Fruit fly (Drosophila melanogaster) whole organism: Measurements from ENCODE around the gene CG13245.

Experiments
- CG8478 ChIP-seq: fragments of >200 bp; optimal IDR thresholded peaks from 2 replicates; lab custom pipeline; 2018; ENCODE audit warnings: inconsistent platforms
- Dll ChIP-seq: fragments of >200 bp; optimal IDR thresholded peaks from 2 replicates; lab custom pipeline; 2017
- EcR ChIP-seq, 2 experiments: fragments of >200 bp; optimal IDR thresholded peaks; 2 replicates each; lab custom pipeline; 2017; ENCODE audit warnings: missing biosample characterization in 2 of 2, missing genetic modification characterization in 2 of 2, missing genetic modification reagents in 2 of 2
- pan ChIP-seq: fragments of >200 bp; optimal IDR thresholded peaks from 2 replicates; lab custom pipeline; 2017
- psq ChIP-seq: fragments of >200 bp; optimal IDR thresholded peaks from 2 replicates; lab custom pipeline; 2017
- usp ChIP-seq: fragments of >200 bp; optimal IDR thresholded peaks from 2 replicates; lab custom pipeline; 2017; ENCODE audit warnings: missing biosample characterization, missing genetic modification characterization, mixed read lengths

The CG13245 gene

DNA sequence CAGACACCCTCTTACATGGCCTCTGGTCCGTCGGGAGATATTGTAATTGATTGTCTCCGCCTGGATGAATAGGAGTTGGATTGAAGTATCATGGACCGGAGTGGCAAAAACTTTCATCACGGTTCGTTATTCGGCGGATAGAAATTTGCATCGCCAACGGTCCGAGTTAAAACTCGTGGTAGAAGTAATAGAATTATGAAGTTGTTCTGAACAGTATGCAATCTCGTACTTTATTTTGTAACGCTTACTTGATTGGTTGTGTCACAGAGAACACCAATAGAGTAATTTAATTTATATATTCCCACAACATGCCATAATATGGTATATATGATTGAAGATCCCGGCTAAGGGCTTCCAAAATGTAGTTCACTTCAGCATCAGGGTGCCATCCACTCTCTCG lies at the start of gene CG13245, which contains the start of gene CG43816:
Gene CG13245 (plus strand): TSS at position 301 of the 400 bp plus-strand sequence.
Gene CG43816 (plus strand): TSS at position 301 of the 400 bp plus-strand sequence.
- no peak for TF ChIP-seq CG8478 (lab: Kevin White, UChicago)
- TF ChIP-seq pan, result no peak
- no peak for TF ChIP-seq Dll (lab: Kevin White, UChicago)
- TF ChIP-seq usp (GFP tag; lab: Kevin White, UChicago), result no peak
- TF ChIP-seq EcR (GFP tag; optimal IDR thresholded peaks at IDR 0.05; lab: Kevin White, UChicago), result no peak
- TF ChIP-seq psq (lab: Kevin White, UChicago), result no peak

DNA sequence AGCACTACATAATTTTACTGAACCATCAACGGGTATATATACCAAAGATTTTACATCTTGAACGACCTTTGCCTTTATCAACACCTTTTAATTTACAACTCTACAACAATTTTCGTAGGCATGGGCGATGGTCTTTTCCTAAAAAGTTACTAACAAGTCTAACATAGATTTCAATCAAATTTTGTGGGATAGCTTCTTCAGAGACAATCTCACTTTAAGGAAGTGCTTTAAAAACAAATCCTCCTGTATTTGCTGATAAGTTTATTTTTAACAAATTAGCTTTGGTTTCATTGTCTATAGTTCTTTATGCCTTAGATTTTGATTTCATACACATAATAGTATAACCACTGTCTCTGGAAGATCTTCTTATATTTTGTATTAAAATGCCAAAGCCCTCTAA lies 46.6 kb upstream of the CG13245 start, which contains the start of gene CG18063:
Gene CG18063 (plus strand): TSS at position 301 of the 400 bp plus-strand sequence.
- no peak for TF ChIP-seq pan
- TF ChIP-seq CG8478 (lab: Kevin White, UChicago), result no peak
- TF ChIP-seq EcR (GFP tag; optimal IDR thresholded peaks at IDR 0.05; lab: Kevin White, UChicago), result no peak
- TF ChIP-seq usp (GFP tag; lab: Kevin White, UChicago), result no peak
- TF ChIP-seq Dll (lab: Kevin White, UChicago), result no peak
- TF ChIP-seq psq (lab: Kevin White, UChicago), result no peak

DNA sequence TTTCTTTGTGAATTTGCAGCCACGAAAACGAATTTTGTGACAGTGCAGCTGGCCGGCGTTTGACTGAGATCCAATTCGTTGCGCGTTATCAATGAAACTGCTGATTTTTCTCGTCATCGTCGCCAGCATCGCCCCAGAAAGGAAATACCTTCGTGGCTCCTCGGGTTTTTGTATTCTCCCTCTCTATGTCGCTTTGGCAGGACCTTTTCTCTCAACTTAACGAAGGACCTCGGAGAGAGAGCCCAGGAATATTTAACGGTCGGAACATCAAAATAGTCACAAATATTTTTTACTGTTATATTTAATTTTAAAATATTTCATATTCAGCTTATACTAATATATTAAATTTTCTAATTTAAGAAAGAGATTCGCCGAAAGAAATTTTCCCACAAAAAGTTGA lies 41.8 kb upstream of the CG13245 start, which contains the start of gene beat-Ib:
Gene beat-Ib (minus strand): TSS at position 101 of the 400 bp plus-strand sequence.
- TF ChIP-seq Dll (lab: Kevin White, UChicago) (no peak), psq (lab: Kevin White, UChicago) (no peak), pan (no peak), usp (GFP tag; lab: Kevin White, UChicago) (no peak), EcR (GFP tag; optimal IDR thresholded peaks at IDR 0.05; lab: Kevin White, UChicago) (no peak), CG8478 (lab: Kevin White, UChicago) (no peak)

DNA sequence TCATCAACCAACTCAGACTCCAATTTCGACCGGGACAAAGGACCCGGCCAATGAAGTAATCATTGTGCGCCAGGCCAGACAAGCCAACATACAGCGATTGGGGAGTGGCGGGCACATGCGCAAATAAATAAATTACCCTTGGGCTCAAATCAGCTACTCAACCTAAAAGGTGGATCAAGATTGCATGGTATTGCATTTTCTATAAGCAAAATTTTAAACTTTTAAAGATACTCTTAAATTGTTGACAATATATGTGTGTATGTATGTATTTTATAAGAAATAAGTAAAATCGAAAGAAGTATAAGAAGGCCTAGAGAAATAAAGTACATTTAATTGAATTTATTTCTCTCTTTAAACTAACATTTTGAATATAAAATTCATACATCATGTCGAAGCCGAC lies 24.9 kb upstream of the CG13245 start, which contains the start of gene CG10839:
Gene CG10839 (plus strand): TSS at position 301 of the 400 bp plus-strand sequence.
- no peak for TF ChIP-seq psq (lab: Kevin White, UChicago)
- no peak for TF ChIP-seq CG8478 (lab: Kevin White, UChicago)
- TF ChIP-seq usp (GFP tag; lab: Kevin White, UChicago), result no peak
- TF ChIP-seq pan, result no peak
- no peak for TF ChIP-seq EcR (GFP tag; optimal IDR thresholded peaks at IDR 0.05; lab: Kevin White, UChicago)
- no peak for TF ChIP-seq Dll (lab: Kevin White, UChicago)

DNA sequence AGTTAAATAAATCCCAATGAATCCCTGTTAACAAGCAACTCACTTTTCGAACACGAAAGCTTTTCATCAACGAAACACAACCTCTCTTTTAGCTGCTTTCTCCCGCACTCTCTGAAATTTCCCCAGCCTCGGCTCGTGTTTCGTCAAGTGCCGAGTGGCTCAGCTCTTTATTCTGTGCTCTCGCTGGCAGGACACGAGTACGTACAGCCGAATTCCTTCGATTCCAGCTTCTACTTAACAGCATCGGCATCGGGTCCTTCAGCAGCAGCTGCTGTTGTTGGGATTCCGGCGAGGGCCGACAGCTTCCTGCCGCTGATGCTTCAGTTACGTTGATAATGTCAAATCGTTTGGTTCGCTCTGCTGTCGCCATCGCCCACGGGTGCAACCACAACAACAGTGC lies 3.9 kb upstream of the CG13245 start, which contains the start of gene beat-Ic:
Gene beat-Ic (plus strand): TSS at position 93 of the 400 bp plus-strand sequence.
- TF ChIP-seq usp (GFP tag; lab: Kevin White, UChicago), result no peak
- TF ChIP-seq pan, result no peak
- TF ChIP-seq psq (lab: Kevin White, UChicago), result no peak
- TF ChIP-seq Dll (lab: Kevin White, UChicago), result no peak
- no peak for TF ChIP-seq EcR (GFP tag; optimal IDR thresholded peaks at IDR 0.05; lab: Kevin White, UChicago)
- TF ChIP-seq CG8478 (lab: Kevin White, UChicago), result no peak

DNA sequence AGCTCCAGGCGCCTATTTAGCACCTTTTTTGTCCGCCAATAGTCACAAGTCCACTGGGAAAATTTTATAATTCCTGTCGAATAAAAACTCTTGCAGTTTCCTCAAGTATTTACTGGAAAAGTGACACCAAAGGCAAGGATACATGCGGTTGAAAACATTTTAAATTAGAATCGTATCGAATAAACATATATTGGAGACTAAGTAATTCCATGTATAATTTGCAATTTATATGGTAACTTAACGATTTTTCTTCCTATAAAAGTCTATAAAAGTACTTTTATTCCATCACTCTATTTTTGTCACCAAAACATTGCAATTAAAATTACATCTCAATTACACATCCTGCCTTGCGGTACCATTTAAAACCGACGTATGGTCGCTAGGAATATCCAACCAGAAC lies 584 bp upstream of the CG13245 start, which contains the start of gene CG34167:
Gene CG34167 (minus strand): TSS at position 101 of the 400 bp plus-strand sequence.
- TF ChIP-seq psq (lab: Kevin White, UChicago) (no peak), usp (GFP tag; lab: Kevin White, UChicago) (no peak), EcR (GFP tag; optimal IDR thresholded peaks at IDR 0.05; lab: Kevin White, UChicago) (no peak), pan (no peak), CG8478 (lab: Kevin White, UChicago) (no peak), Dll (lab: Kevin White, UChicago) (no peak)

DNA sequence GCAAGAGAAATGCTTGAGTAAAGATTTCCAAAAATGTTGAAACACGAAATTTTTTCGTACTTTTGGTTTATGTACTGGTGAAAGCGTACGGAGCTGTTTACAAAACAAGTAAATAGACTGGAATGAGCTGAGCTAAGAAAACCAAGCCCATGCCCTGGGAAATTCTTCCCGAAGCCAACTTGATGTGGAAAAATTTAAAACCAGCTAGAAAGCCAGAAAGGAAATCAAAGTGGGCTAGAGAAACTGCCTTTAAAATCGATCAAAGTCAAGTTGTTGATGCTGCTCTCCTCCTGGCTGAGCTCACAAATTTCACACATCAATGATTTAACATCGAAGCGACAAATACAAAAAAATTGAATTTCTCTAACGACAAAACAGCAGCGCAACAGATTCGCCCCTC lies 2.1 kb downstream of the CG13245 start, which contains the start of gene CG31820:
Gene CG31820 (minus strand): TSS at position 101 of the 400 bp plus-strand sequence.
- TF ChIP-seq CG8478 (lab: Kevin White, UChicago), result no peak
- no peak for TF ChIP-seq usp (GFP tag; lab: Kevin White, UChicago)
- no peak for TF ChIP-seq psq (lab: Kevin White, UChicago)
- no peak for TF ChIP-seq pan
- TF ChIP-seq EcR (GFP tag; optimal IDR thresholded peaks at IDR 0.05; lab: Kevin White, UChicago), result no peak
- TF ChIP-seq Dll (lab: Kevin White, UChicago), result no peak

DNA sequence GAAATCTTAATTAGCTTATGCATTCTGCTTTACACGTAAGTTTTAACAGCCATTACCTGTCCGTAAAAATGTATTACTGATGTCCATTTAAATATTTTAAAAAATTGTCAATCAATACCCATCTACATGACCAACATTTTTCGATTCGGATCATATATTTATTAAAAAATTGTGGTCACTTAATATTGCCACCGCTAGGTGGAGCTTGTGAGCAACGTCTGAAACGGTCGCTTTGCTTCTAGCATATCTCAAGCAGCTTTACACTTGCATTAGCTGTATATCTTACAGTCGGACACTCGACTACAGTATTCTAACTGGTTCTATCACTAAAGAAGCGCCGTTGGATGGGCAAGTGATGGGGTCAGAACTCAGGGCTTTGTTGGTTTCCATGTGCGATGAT lies 22.6 kb downstream of the CG13245 start:
- TF ChIP-seq CG8478 (lab: Kevin White, UChicago), result no peak
- TF ChIP-seq Dll (lab: Kevin White, UChicago), result no peak
- TF ChIP-seq EcR (GFP tag; optimal IDR thresholded peaks at IDR 0.05; lab: Kevin White, UChicago), result no peak
- TF ChIP-seq psq (lab: Kevin White, UChicago), result no peak
- no peak for TF ChIP-seq pan
- no peak for TF ChIP-seq usp (GFP tag; lab: Kevin White, UChicago)

DNA sequence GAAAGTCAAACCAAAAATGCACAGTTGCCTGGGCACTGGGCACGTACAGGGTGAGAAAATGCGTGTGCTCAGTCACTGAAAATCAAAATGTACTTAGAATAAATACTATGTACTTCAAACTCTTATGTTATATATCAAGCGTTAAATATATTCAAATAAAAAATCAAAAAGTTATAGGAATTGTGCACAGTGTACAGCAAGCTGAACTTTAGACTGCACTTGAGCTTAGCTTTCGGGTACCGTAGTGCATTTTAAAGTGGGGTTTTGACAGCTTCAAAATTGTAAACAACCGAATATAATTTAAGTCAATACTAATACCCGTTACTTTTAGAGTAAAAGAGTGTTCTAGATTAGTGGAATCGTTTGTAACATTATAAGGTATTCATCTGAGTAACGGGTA lies 36.1 kb downstream of the CG13245 start:
- TF ChIP-seq psq (lab: Kevin White, UChicago) (no peak), EcR (GFP tag; optimal IDR thresholded peaks at IDR 0.05; lab: Kevin White, UChicago) (no peak), CG8478 (lab: Kevin White, UChicago) (no peak), Dll (lab: Kevin White, UChicago) (no peak), usp (GFP tag; lab: Kevin White, UChicago) (no peak), pan (no peak)

DNA sequence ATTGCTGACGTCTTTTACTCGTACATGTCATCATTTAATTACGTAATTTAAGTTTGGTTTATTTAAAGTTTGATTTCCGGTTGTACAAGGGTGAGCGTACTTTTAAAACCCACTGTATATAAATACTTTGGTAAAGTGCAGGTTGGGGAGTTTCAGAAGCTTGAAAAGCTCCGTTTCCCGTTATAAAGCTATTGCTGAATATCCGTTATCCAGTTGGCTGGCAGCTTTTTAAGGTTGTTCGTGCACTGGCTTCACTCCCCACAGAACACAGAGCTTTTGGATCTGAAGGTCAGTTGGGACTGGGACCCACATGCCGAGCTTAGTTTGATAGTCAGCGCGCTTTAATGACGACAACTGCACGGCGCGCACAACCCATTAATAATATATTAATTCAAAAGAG lies 37.6 kb downstream of the CG13245 start, which contains the start of the genes BicC and CG45084:
Gene BicC (plus strand): TSS at position 321 of the 400 bp plus-strand sequence.
Gene CG45084 (plus strand): TSS at position 321 of the 400 bp plus-strand sequence.
- TF ChIP-seq psq (lab: Kevin White, UChicago) (no peak), EcR (GFP tag; optimal IDR thresholded peaks at IDR 0.05; lab: Kevin White, UChicago) (no peak), pan (no peak), usp (GFP tag; lab: Kevin White, UChicago) (no peak), Dll (lab: Kevin White, UChicago) (no peak), CG8478 (lab: Kevin White, UChicago) (no peak)

DNA sequence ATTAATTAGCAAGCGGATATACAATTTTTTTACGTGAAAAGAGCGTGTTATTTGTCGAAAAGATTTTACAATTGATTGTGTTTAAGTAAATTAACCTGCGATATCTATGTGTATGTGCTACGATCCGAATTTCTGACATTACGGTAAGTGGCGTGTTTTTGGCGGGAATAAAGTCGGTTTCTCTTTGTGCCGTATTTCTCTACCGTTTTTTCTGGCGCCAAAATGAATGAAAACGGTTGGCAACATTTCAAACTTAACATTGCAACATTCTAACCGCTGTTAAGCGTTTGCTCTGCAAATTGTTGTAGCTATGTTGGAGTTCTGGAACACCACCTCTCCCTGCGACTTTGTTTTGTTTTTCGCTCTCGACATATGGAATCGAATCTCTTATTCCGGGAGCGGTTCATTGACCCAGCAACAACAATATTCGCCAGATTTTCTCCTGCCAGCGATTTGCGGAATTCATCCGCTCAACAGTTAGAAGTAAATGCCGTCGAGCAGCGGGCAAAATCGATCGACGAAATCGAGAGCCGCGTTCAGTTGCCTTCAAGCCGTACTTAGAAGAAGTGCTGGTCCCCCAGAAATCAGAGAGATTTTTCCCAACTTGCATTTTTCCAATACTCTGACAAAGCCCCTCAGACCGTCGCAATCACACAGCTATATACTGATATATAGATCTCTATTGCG lies 38.4 kb downstream of the CG13245 start:
- no peak for TF ChIP-seq Dll (lab: Kevin White, UChicago)
